Worm (Caenorhabditis elegans) whole organism, late embryonic: ENCODE data around the gene C05D11.8.

ENCODE experiments used
- C08G9.2 ChIP-seq: sonication (generic microtip); optimal IDR thresholded peaks from 2 replicates; lab custom pipeline; 2016; ENCODE audit warnings: mild to moderate bottlenecking, missing genetic modification characterization, moderate library complexity, missing compliant biosample characterization
- C38D4.7 ChIP-seq: fragments of 200-800 bp; sonication (Bioruptor generic); optimal IDR thresholded peaks from 2 replicates; lab custom pipeline; 2018; ENCODE audit warnings: mild to moderate bottlenecking, missing genetic modification characterization, moderate library complexity, missing compliant biosample characterization
- F13H6.1 ChIP-seq: sonication (generic microtip); optimal IDR thresholded peaks from 2 replicates; lab custom pipeline; 2016; ENCODE audit warnings: missing genetic modification characterization, missing compliant biosample characterization
- K02D7.2 ChIP-seq: sonication (generic microtip); optimal IDR thresholded peaks from 2 replicates; lab custom pipeline; 2017; ENCODE audit warnings: mild to moderate bottlenecking, missing genetic modification characterization, missing compliant biosample characterization
- K09A11.1 ChIP-seq: sonication (generic microtip); optimal IDR thresholded peaks from 2 replicates; lab custom pipeline; 2017; ENCODE audit warnings: antibody characterized with exemption, mild to moderate bottlenecking, missing genetic modification characterization, missing compliant biosample characterization; ENCODE audit not compliant: insufficient read depth
- T23F11.4 ChIP-seq: fragments of 200-800 bp; sonication (Bioruptor generic); optimal IDR thresholded peaks from 2 replicates; lab custom pipeline; 2018; ENCODE audit warnings: mild to moderate bottlenecking, missing genetic modification characterization, missing compliant biosample characterization
- Y22D7AL.16 ChIP-seq: sonication (generic microtip); optimal IDR thresholded peaks from 2 replicates; lab custom pipeline; 2016; ENCODE audit warnings: missing genetic modification characterization, missing compliant biosample characterization
- ahr-1 ChIP-seq: sonication (generic microtip); optimal IDR thresholded peaks from 2 replicates; lab custom pipeline; 2016; ENCODE audit warnings: missing genetic modification characterization, missing compliant biosample characterization
- ama-1 ChIP-seq: fragments of 150-350 bp; optimal IDR thresholded peaks from 2 replicates; lab custom pipeline; 2014
- ceh-14 ChIP-seq: sonication (generic microtip); optimal IDR thresholded peaks from 2 replicates; lab custom pipeline; 2016; ENCODE audit warnings: missing genotype, missing genetic modification characterization, missing compliant biosample characterization
- ceh-18 ChIP-seq: sonication (generic microtip); optimal IDR thresholded peaks from 2 replicates; lab custom pipeline; 2016; ENCODE audit warnings: missing genetic modification characterization, missing compliant biosample characterization
- ceh-19 ChIP-seq: fragments of 200-800 bp; sonication (Bioruptor generic); optimal IDR thresholded peaks from 2 replicates; lab custom pipeline; 2018; ENCODE audit warnings: mild to moderate bottlenecking, missing genetic modification characterization, missing compliant biosample characterization
- ceh-2 ChIP-seq: sonication (generic microtip); optimal IDR thresholded peaks from 2 replicates; lab custom pipeline; 2016; ENCODE audit warnings: missing genotype, missing genetic modification characterization, missing compliant biosample characterization
- ceh-24 ChIP-seq: sonication (generic microtip); optimal IDR thresholded peaks from 2 replicates; lab custom pipeline; 2016; ENCODE audit warnings: mild to moderate bottlenecking, missing genetic modification characterization, missing compliant biosample characterization
- ceh-34 ChIP-seq: sonication (generic microtip); optimal IDR thresholded peaks from 2 replicates; lab custom pipeline; 2016; ENCODE audit warnings: mild to moderate bottlenecking, missing genetic modification characterization, missing compliant biosample characterization
- ceh-45 ChIP-seq: fragments of 200-800 bp; sonication (Bioruptor generic); IDR thresholded peaks from 2 replicates; pipeline ENCODE4 v1.3.6; 2022; ENCODE audit warnings: missing genetic modification reagents, missing genetic modification characterization, missing compliant biosample characterization
- ceh-6 ChIP-seq: fragments of 200-800 bp; sonication (Bioruptor generic); optimal IDR thresholded peaks from 2 replicates; lab custom pipeline; 2018; ENCODE audit warnings: mild to moderate bottlenecking, missing genetic modification characterization, missing compliant biosample characterization
- ceh-9 ChIP-seq: sonication (generic microtip); optimal IDR thresholded peaks from 2 replicates; lab custom pipeline; 2016; ENCODE audit warnings: mild to moderate bottlenecking, missing genetic modification characterization, inconsistent platforms, missing compliant biosample characterization
- che-1 ChIP-seq: sonication (generic microtip); optimal IDR thresholded peaks from 2 replicates; lab custom pipeline; 2016; ENCODE audit warnings: mild to moderate bottlenecking, missing genetic modification characterization, missing compliant biosample characterization
- dve-1 ChIP-seq: sonication (generic microtip); optimal IDR thresholded peaks from 2 replicates; lab custom pipeline; 2017; ENCODE audit warnings: antibody characterized with exemption, mild to moderate bottlenecking, missing genetic modification characterization, missing compliant biosample characterization
- eyg-1 ChIP-seq: sonication (generic microtip); optimal IDR thresholded peaks from 2 replicates; lab custom pipeline; 2016; ENCODE audit warnings: missing genotype, missing genetic modification characterization, missing compliant biosample characterization
- fax-1 ChIP-seq: sonication (generic microtip); optimal IDR thresholded peaks from 2 replicates; lab custom pipeline; 2016; ENCODE audit warnings: missing genotype, missing genetic modification characterization, missing compliant biosample characterization
- fkh-6 ChIP-seq: sonication (generic microtip); optimal IDR thresholded peaks from 2 replicates; lab custom pipeline; 2016; ENCODE audit warnings: missing genetic modification characterization, missing compliant biosample characterization
- gmeb-2 ChIP-seq: sonication (generic microtip); optimal IDR thresholded peaks from 2 replicates; lab custom pipeline; 2016; ENCODE audit warnings: missing genetic modification characterization, inconsistent platforms, missing compliant biosample characterization
- hlh-30 ChIP-seq: sonication (generic microtip); optimal IDR thresholded peaks from 2 replicates; lab custom pipeline; 2017; ENCODE audit warnings: antibody characterized with exemption, missing genetic modification characterization, missing compliant biosample characterization; ENCODE audit not compliant: insufficient read depth
- hlh-6 ChIP-seq: sonication (generic microtip); optimal IDR thresholded peaks from 2 replicates; lab custom pipeline; 2016; ENCODE audit warnings: missing genotype, missing genetic modification characterization, missing compliant biosample characterization
- lin-11 ChIP-seq: fragments of 200-800 bp; sonication (Bioruptor generic); optimal IDR thresholded peaks from 2 replicates; lab custom pipeline; 2018; ENCODE audit warnings: mild to moderate bottlenecking, missing genetic modification characterization, missing compliant biosample characterization
- mec-3 ChIP-seq: sonication (generic microtip); optimal IDR thresholded peaks from 2 replicates; lab custom pipeline; 2016; ENCODE audit warnings: borderline replicate concordance, missing genetic modification characterization, missing compliant biosample characterization
- nfya-1 ChIP-seq: sonication (generic microtip); optimal IDR thresholded peaks from 2 replicates; lab custom pipeline; 2017; ENCODE audit warnings: missing genetic modification characterization, mild to moderate bottlenecking, missing compliant biosample characterization, antibody characterized with exemption, moderate library complexity
- nhr-232 ChIP-seq: sonication (generic microtip); optimal IDR thresholded peaks from 2 replicates; lab custom pipeline; 2016; ENCODE audit warnings: missing genetic modification characterization, missing compliant biosample characterization
- pag-3 ChIP-seq: sonication (generic microtip); optimal IDR thresholded peaks from 2 replicates; lab custom pipeline; 2016; ENCODE audit warnings: missing compliant biosample characterization, missing genetic modification characterization, borderline replicate concordance
- pat-9 ChIP-seq: fragments of 200-800 bp; sonication (Bioruptor generic); optimal IDR thresholded peaks from 2 replicates; lab custom pipeline; 2018; ENCODE audit warnings: mild to moderate bottlenecking, missing genetic modification characterization, moderate library complexity, missing compliant biosample characterization
- pqm-1 ChIP-seq: sonication (generic microtip); optimal IDR thresholded peaks from 2 replicates; lab custom pipeline; 2016; ENCODE audit warnings: missing genetic modification characterization, missing compliant biosample characterization
- pros-1 ChIP-seq: fragments of 150-350 bp; optimal IDR thresholded peaks from 2 replicates; lab custom pipeline; 2014; ENCODE audit warnings: missing biosample characterization, missing genetic modification reagents, missing genetic modification characterization
- ref-2 ChIP-seq: sonication (generic microtip); optimal IDR thresholded peaks from 2 replicates; lab custom pipeline; 2016; ENCODE audit warnings: missing genetic modification characterization, missing compliant biosample characterization
- rnt-1 ChIP-seq: sonication (generic microtip); optimal IDR thresholded peaks from 2 replicates; lab custom pipeline; 2016; ENCODE audit warnings: missing genetic modification characterization, missing compliant biosample characterization
- sdc-2 ChIP-seq: sonication (generic microtip); optimal IDR thresholded peaks from 2 replicates; lab custom pipeline; 2016; ENCODE audit warnings: missing genotype, missing genetic modification characterization, missing compliant biosample characterization
- sox-4 ChIP-seq: sonication (generic microtip); optimal IDR thresholded peaks from 2 replicates; lab custom pipeline; 2017; ENCODE audit warnings: mild to moderate bottlenecking, missing genetic modification characterization, inconsistent platforms, missing compliant biosample characterization
- syd-9 ChIP-seq: sonication (generic microtip); optimal IDR thresholded peaks from 2 replicates; lab custom pipeline; 2016; ENCODE audit warnings: mild to moderate bottlenecking, missing genetic modification characterization, moderate library complexity, missing compliant biosample characterization
- tbx-2 ChIP-seq: sonication (generic microtip); optimal IDR thresholded peaks from 2 replicates; lab custom pipeline; 2016; ENCODE audit warnings: missing genetic modification characterization, missing compliant biosample characterization
- unc-55 ChIP-seq: sonication (generic microtip); optimal IDR thresholded peaks from 2 replicates; lab custom pipeline; 2017; ENCODE audit warnings: missing biosample characterization, missing genetic modification reagents, missing genetic modification characterization
- unc-86 ChIP-seq: sonication (generic microtip); optimal IDR thresholded peaks from 2 replicates; lab custom pipeline; 2016; ENCODE audit warnings: missing genetic modification characterization, missing compliant biosample characterization
- ztf-16 ChIP-seq: sonication (generic microtip); optimal IDR thresholded peaks from 2 replicates; lab custom pipeline; 2017; ENCODE audit warnings: missing genetic modification characterization, missing compliant biosample characterization

C05D11.8 gene

ce11 chrIII:6411430-6411829, 15.7 kb downstream of the C05D11.8 start:
- TF ChIP-seq K02D7.2 (no peak), syd-9 (tag; lab: Kevin White, UChicago) (no peak), ceh-9 (tag; lab: Kevin White, UChicago) (no peak), ceh-2 (tag; lab: Kevin White, UChicago) (no peak), ceh-18 (no peak), ref-2 (tag; lab: Kevin White, UChicago) (no peak), ceh-24 (no peak), hlh-30 (no peak), pag-3 (tag; lab: Kevin White, UChicago) (no peak)

DNA sequence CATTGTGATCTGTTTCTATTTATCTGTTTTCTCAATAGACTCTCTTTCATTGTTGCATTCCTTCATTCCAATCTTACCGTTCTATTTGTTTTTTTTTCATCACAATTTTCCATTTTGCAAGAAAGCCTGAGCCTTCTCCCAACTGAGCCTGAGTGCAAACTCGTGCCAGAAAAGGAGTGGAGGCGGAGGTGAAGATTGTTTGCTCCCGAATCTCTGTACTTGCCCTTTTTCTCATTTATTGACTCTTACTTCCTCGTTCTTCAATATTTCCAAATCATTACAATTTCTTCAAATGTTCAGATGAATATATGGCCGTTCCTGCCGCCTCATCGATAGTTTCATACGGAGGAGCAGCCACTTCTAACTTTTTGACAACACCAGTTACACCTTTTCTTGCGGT, 20.3 kb downstream of the C05D11.8 start, which contains the start of gene let-756:
let-756 (plus strand) TSS at position 301 of the 400 bp plus-strand sequence.
- TF ChIP-seq ceh-45 (no peak), sox-4 (no peak), F13H6.1 (tag; lab: Kevin White, UChicago) (no peak), eyg-1 (tag; lab: Kevin White, UChicago) (no peak), mec-3 (tag; lab: Kevin White, UChicago) (no peak), ahr-1 (tag; lab: Kevin White, UChicago) (no peak), syd-9 (tag; lab: Kevin White, UChicago) (no peak), K09A11.1 (tag; lab: Kevin White, UChicago) (no peak), sdc-2 (tag; lab: Kevin White, UChicago) (no peak), T23F11.4 (GFP tag; lab: Kevin White, UChicago) (no peak), hlh-30 (no peak), ceh-14 (tag; lab: Kevin White, UChicago) (no peak), C08G9.2 (tag; lab: Kevin White, UChicago) (no peak), ceh-19 (GFP tag; lab: Kevin White, UChicago) (no peak), pqm-1 (tag; lab: Kevin White, UChicago) (no peak), dve-1 (no peak), rnt-1 (tag; lab: Kevin White, UChicago) (no peak), lin-11 (no peak)

DNA sequence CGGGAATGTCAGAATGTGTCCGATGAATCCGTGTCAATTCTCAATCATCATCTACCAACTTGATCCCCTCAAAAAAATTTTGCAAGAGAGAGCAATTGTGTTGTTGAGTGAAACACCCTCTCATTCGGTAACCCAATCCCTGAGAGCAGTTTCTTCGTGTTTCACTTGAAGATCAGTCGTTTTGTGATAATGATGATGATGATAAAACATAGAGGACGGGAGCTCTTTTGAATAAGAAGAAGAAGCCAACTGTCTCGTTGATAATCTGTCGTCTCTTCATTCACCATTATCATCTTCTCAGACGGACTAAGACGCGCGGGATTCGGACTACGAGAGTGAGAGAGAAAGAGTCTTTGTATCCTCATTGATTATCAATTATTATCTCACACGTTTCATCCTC, 22.0 kb downstream of the C05D11.8 start:
- TF ChIP-seq Y22D7AL.16 (tag; lab: Kevin White, UChicago) (no peak), nhr-232 (tag; lab: Kevin White, UChicago) (no peak), fax-1 (no peak), dve-1 (no peak), ceh-2 (tag; lab: Kevin White, UChicago) (no peak), ceh-34 (tag; lab: Kevin White, UChicago) (peak; percentile 60), tbx-2 (tag; lab: Kevin White, UChicago) (no peak), ama-1 (lab: Kevin White, UChicago) (no peak), pag-3 (tag; lab: Kevin White, UChicago) (no peak), K09A11.1 (tag; lab: Kevin White, UChicago) (no peak), che-1 (tag; lab: Kevin White, UChicago) (no peak), hlh-6 (no peak), gmeb-2 (no peak), ceh-19 (GFP tag; lab: Kevin White, UChicago) (no peak), pros-1 (tag; lab: Kevin White, UChicago) (no peak), ceh-18 (peak; percentile 73), lin-11 (no peak), ceh-6 (GFP tag; lab: Kevin White, UChicago) (no peak), pat-9 (no peak), ztf-16 (tag; lab: Kevin White, UChicago) (no peak), unc-86 (tag; lab: Kevin White, UChicago) (no peak), mec-3 (tag; lab: Kevin White, UChicago) (no peak), rnt-1 (tag; lab: Kevin White, UChicago) (no peak), nfya-1 (tag; lab: Kevin White, UChicago) (peak; percentile 18), unc-55 (peak; percentile 92), C38D4.7 (GFP tag; lab: Kevin White, UChicago) (no peak), ceh-45 (no peak), fkh-6 (tag; lab: Kevin White, UChicago) (no peak), T23F11.4 (GFP tag; lab: Kevin White, UChicago) (no peak)
